Fruit fly (Drosophila melanogaster): ENCODE results near the gene nAChRalpha1.

DNA sequence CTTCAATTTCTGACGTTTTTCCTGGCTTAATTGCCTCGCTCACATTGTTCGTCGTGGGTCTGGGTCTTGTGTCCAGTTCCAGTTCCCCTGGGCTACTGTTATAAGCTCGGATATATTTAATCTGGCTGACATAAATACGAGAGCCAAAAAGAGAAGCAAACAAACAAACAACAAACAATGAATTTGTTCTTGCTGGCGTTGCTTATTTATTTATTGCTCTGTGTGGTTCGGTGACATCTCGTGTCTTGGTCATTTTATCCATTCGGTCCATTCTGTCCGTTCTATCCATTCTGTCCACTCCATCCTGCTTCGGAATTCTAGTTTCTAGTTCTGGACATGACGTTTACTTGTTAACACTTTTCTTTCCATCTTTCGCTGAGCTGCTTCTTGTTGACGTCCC, 72.0 kb downstream of the nAChRalpha1 start, which contains the start of gene CG17780:
- TF ChIP-seq EcR (GFP tag; optimal IDR thresholded peaks at IDR 0.05) (no peak), pan (optimal IDR thresholded peaks at IDR 0.05) (no peak), psq (optimal IDR thresholded peaks at IDR 0.05) (no peak)

Measured in whole organism.